Fruit fly (Drosophila melanogaster) whole organism, adult: ENCODE results near the gene ZnT63C.

Source experiments
- CG11617 ChIP-seq: fragments of 200-800 bp; sonication (Bioruptor generic); optimal IDR thresholded peaks from 2 replicates; lab custom pipeline; 2017; ENCODE audit warnings: mild to moderate bottlenecking, missing biosample characterization, missing genetic modification reagents, missing genetic modification characterization
- CG12768 ChIP-seq: fragments of 200-800 bp; sonication (Bioruptor generic); optimal IDR thresholded peaks from 2 replicates; lab custom pipeline; 2017; ENCODE audit warnings: missing biosample characterization, missing genetic modification characterization, mild to moderate bottlenecking, moderate library complexity, missing genetic modification reagents
- CG14711 ChIP-seq: fragments of 200-800 bp; sonication (Bioruptor generic); optimal IDR thresholded peaks from 2 replicates; lab custom pipeline; 2018; ENCODE audit warnings: missing biosample characterization, mild to moderate bottlenecking, missing genetic modification characterization, moderate library complexity
- CG1620 ChIP-seq: fragments of 200-800 bp; sonication (Bioruptor generic); optimal IDR thresholded peaks from 2 replicates; lab custom pipeline; 2016; ENCODE audit warnings: missing biosample characterization, missing genetic modification characterization
- CG33017 ChIP-seq: fragments of 200-800 bp; sonication (Bioruptor generic); optimal IDR thresholded peaks from 2 replicates; lab custom pipeline; 2018; ENCODE audit warnings: missing biosample characterization, mild to moderate bottlenecking, missing genetic modification characterization, moderate library complexity
- CG5204 ChIP-seq: fragments of 200-800 bp; sonication (Bioruptor generic); optimal IDR thresholded peaks from 2 replicates; lab custom pipeline; 2016; ENCODE audit warnings: missing biosample characterization, missing genetic modification characterization
- CG7045 ChIP-seq: fragments of 200-800 bp; sonication (Bioruptor generic); optimal IDR thresholded peaks from 2 replicates; lab custom pipeline; 2017; ENCODE audit warnings: missing biosample characterization, mild to moderate bottlenecking, missing genetic modification characterization
- Clk ChIP-seq: fragments of 200-800 bp; sonication (Bioruptor generic); optimal IDR thresholded peaks from 2 replicates; lab custom pipeline; 2017; ENCODE audit warnings: missing biosample characterization, missing genetic modification characterization
- Crg-1 ChIP-seq: fragments of 200-800 bp; sonication (Bioruptor generic); optimal IDR thresholded peaks from 2 replicates; lab custom pipeline; 2016; ENCODE audit warnings: missing biosample characterization, missing genetic modification characterization
- Hr96 ChIP-seq: fragments of 200-800 bp; sonication (Bioruptor generic); optimal IDR thresholded peaks from 2 replicates; lab custom pipeline; 2016; ENCODE audit warnings: missing biosample characterization, missing genetic modification characterization
- Mnt ChIP-seq: fragments of 200-800 bp; sonication (Bioruptor generic); optimal IDR thresholded peaks from 2 replicates; lab custom pipeline; 2016; ENCODE audit warnings: missing biosample characterization, mild to moderate bottlenecking, missing genetic modification characterization
- cic ChIP-seq: fragments of 200-800 bp; sonication (Bioruptor generic); optimal IDR thresholded peaks from 2 replicates; lab custom pipeline; 2017; ENCODE audit warnings: missing biosample characterization, mild to moderate bottlenecking, missing genetic modification characterization, moderate library complexity
- cnc ChIP-seq, 2 experiments: fragments of >200 bp; optimal IDR thresholded peaks; 2 replicates each; lab custom pipeline; 2017
- kay ChIP-seq: fragments of 200-800 bp; sonication (Bioruptor generic); peaks from one replicate; lab custom pipeline; 2016; ENCODE audit warnings: missing biosample characterization, missing genetic modification characterization, borderline replicate concordance

dm6 chr3L:3284900-3285299 lies 18.6 kb upstream of the ZnT63C start:
- TF ChIP-seq CG12768 (GFP tag; lab: Kevin White, UChicago) (no peak), cnc (optimal IDR thresholded peaks at IDR 0.05; lab: Kevin White, UChicago) (no peak), CG33017 (no peak), kay (GFP tag; lab: Kevin White, UChicago) (no peak), Mnt (GFP tag; lab: Kevin White, UChicago) (no peak), CG11617 (GFP tag; lab: Kevin White, UChicago) (no peak), CG5204 (GFP tag; lab: Kevin White, UChicago) (no peak), Crg-1 (GFP tag; lab: Kevin White, UChicago) (no peak), cic (GFP tag; lab: Kevin White, UChicago) (no peak), CG7045 (GFP tag; lab: Kevin White, UChicago) (no peak), CG14711 (no peak), Hr96 (no peak), CG1620 (no peak), Clk (GFP tag; lab: Kevin White, UChicago) (no peak)
